Fruit fly (Drosophila melanogaster) whole organism, embryonic: ENCODE measurements around the gene Claspin.

ENCODE experiments used
- Atf3 ChIP-seq: fragments of 200-800 bp; sonication (Bioruptor generic); optimal IDR thresholded peaks from 3 replicates; lab custom pipeline; 2016; ENCODE audit warnings: missing biosample characterization, missing genetic modification characterization
- CG10209 ChIP-seq: fragments of 200-800 bp; sonication (Bioruptor generic); optimal IDR thresholded peaks from 3 replicates; lab custom pipeline; 2017; ENCODE audit warnings: missing biosample characterization, mild to moderate bottlenecking, missing genetic modification characterization, missing genetic modification reagents
- CG10543 ChIP-seq: fragments of 200-800 bp; sonication (Bioruptor generic); optimal IDR thresholded peaks from 3 replicates; lab custom pipeline; 2017; ENCODE audit warnings: missing biosample characterization, mild to moderate bottlenecking, missing genetic modification characterization, moderate library complexity
- CG10654 ChIP-seq: fragments of 200-800 bp; sonication (Bioruptor generic); optimal IDR thresholded peaks from 2 replicates; lab custom pipeline; 2016; ENCODE audit warnings: missing biosample characterization, missing genetic modification characterization
- CG11247 ChIP-seq: fragments of 200-800 bp; sonication (Bioruptor generic); IDR thresholded peaks from 2 replicates; pipeline ENCODE4 v1.3.6; 2022; ENCODE audit warnings: missing biosample characterization, missing genetic modification characterization
- CG12236 ChIP-seq: fragments of 200-800 bp; sonication (Bioruptor generic); optimal IDR thresholded peaks from 2 replicates; lab custom pipeline; 2016; ENCODE audit warnings: missing biosample characterization, missing genetic modification characterization
- CG12299 ChIP-seq: fragments of 200-800 bp; sonication (Bioruptor generic); optimal IDR thresholded peaks from 2 replicates; lab custom pipeline; 2018; ENCODE audit warnings: missing biosample characterization, mild to moderate bottlenecking, missing genetic modification characterization
- CG12942 ChIP-seq: fragments of 200-800 bp; sonication (Bioruptor generic); optimal IDR thresholded peaks from 3 replicates; lab custom pipeline; 2016; ENCODE audit warnings: missing biosample characterization, missing genetic modification characterization
- CG13123 ChIP-seq: fragments of 200-800 bp; sonication (Bioruptor generic); optimal IDR thresholded peaks from 2 replicates; lab custom pipeline; 2016; ENCODE audit warnings: missing biosample characterization, missing genetic modification characterization
- CG14667 ChIP-seq: fragments of 200-800 bp; sonication (Bioruptor generic); IDR thresholded peaks from 2 replicates; pipeline ENCODE4 v1.3.6; 2022; ENCODE audit warnings: missing biosample characterization, missing genetic modification characterization
- CG15011 ChIP-seq: fragments of 200-800 bp; sonication (Bioruptor generic); optimal IDR thresholded peaks from 3 replicates; lab custom pipeline; 2018; ENCODE audit warnings: missing biosample characterization, mild to moderate bottlenecking, missing genetic modification characterization
- CG17385 ChIP-seq: fragments of 200-800 bp; sonication (Bioruptor generic); optimal IDR thresholded peaks from 3 replicates; lab custom pipeline; 2018; ENCODE audit warnings: missing biosample characterization, mild to moderate bottlenecking, missing genetic modification characterization
- CG30020 ChIP-seq: fragments of 200-800 bp; optimal IDR thresholded peaks from 2 replicates; lab custom pipeline; 2019; ENCODE audit warnings: missing biosample characterization, mild to moderate bottlenecking, missing genetic modification characterization, moderate library complexity
- CG30403 ChIP-seq: fragments of 200-800 bp; sonication (Bioruptor generic); optimal IDR thresholded peaks from 3 replicates; lab custom pipeline; 2016; ENCODE audit warnings: missing biosample characterization, missing genetic modification characterization
- CG3847 ChIP-seq: fragments of 200-800 bp; sonication (Bioruptor generic); IDR thresholded peaks from 2 replicates; pipeline ENCODE4 v1.3.6; 2022; ENCODE audit warnings: missing biosample characterization, missing genetic modification characterization
- CG6791 ChIP-seq: fragments of 200-800 bp; sonication (Bioruptor generic); IDR thresholded peaks from 3 replicates; pipeline ENCODE4 v1.3.6; 2022; ENCODE audit warnings: missing biosample characterization, missing genetic modification characterization; ENCODE audit not compliant: partially characterized antibody
- CG7271 ChIP-seq: fragments of 200-800 bp; sonication (Bioruptor generic); optimal IDR thresholded peaks from 2 replicates; lab custom pipeline; 2018; ENCODE audit warnings: missing biosample characterization, mild to moderate bottlenecking, missing genetic modification characterization, moderate library complexity
- CG8281 ChIP-seq: fragments of 200-800 bp; sonication (Bioruptor generic); optimal IDR thresholded peaks from 2 replicates; lab custom pipeline; 2018; ENCODE audit warnings: missing biosample characterization, mild to moderate bottlenecking, missing genetic modification characterization, moderate library complexity
- CG9817 ChIP-seq: fragments of 200-800 bp; sonication (Bioruptor generic); optimal IDR thresholded peaks from 2 replicates; lab custom pipeline; 2018; ENCODE audit warnings: missing biosample characterization, mild to moderate bottlenecking, missing genetic modification characterization, moderate library complexity
- Deaf1 ChIP-seq: fragments of 200-800 bp; optimal IDR thresholded peaks from 3 replicates; lab custom pipeline; 2019; ENCODE audit warnings: missing biosample characterization, mild to moderate bottlenecking, missing genetic modification characterization, moderate library complexity
- Dip2 ChIP-seq: fragments of 200-800 bp; sonication (Bioruptor generic); IDR thresholded peaks from 2 replicates; pipeline ENCODE4 v1.3.6; 2022; ENCODE audit warnings: missing biosample characterization, missing genetic modification characterization
- Eip74EF ChIP-seq, 2 experiments: fragments of 200-800 bp in 1 of 2; fragments of >200 bp in 1 of 2; sonication (Bioruptor generic) in 1 of 2; optimal IDR thresholded peaks; 2 replicates each; lab custom pipeline; 2017 to 2019; ENCODE audit warnings: missing biosample characterization in 2 of 2, missing genetic modification characterization in 2 of 2, mild to moderate bottlenecking in 1 of 2, moderate library complexity in 1 of 2
- Elba2 ChIP-seq: fragments of 200-800 bp; sonication (Bioruptor generic); optimal IDR thresholded peaks from 3 replicates; lab custom pipeline; 2016; ENCODE audit warnings: missing biosample characterization, missing genetic modification characterization
- Hr39 ChIP-seq: fragments of >200 bp; optimal IDR thresholded peaks from 2 replicates; lab custom pipeline; 2017
- MBD-R2 ChIP-seq: fragments of 200-800 bp; sonication (Bioruptor generic); IDR thresholded peaks from 2 replicates; pipeline ENCODE4 v1.3.6; 2022; ENCODE audit warnings: missing biosample characterization, missing genetic modification characterization
- MESR4 ChIP-seq: fragments of 200-800 bp; sonication (Bioruptor generic); optimal IDR thresholded peaks from 2 replicates; lab custom pipeline; 2018; ENCODE audit warnings: missing biosample characterization, mild to moderate bottlenecking, missing genetic modification characterization, moderate library complexity
- Max ChIP-seq: fragments of 200-800 bp; sonication (Bioruptor generic); optimal IDR thresholded peaks from 2 replicates; lab custom pipeline; 2016; ENCODE audit warnings: missing biosample characterization, mild to moderate bottlenecking, missing genetic modification characterization
- Six4 ChIP-seq: fragments of 200-800 bp; sonication (Bioruptor generic); optimal IDR thresholded peaks from 2 replicates; lab custom pipeline; 2016; ENCODE audit warnings: missing biosample characterization, missing genetic modification characterization
- Ssrp ChIP-seq: fragments of 200-800 bp; sonication (Bioruptor generic); optimal IDR thresholded peaks from 2 replicates; lab custom pipeline; 2018; ENCODE audit warnings: missing biosample characterization, mild to moderate bottlenecking, missing genetic modification characterization, moderate library complexity
- Xbp1 ChIP-seq: fragments of 200-800 bp; sonication (Bioruptor generic); optimal IDR thresholded peaks from 3 replicates; lab custom pipeline; 2016; ENCODE audit warnings: missing biosample characterization, mild to moderate bottlenecking, missing genetic modification characterization
- ase ChIP-seq: fragments of 200-800 bp; sonication (Bioruptor generic); IDR thresholded peaks from 3 replicates; pipeline ENCODE4 v1.3.6; 2022; ENCODE audit warnings: missing biosample characterization, missing genetic modification characterization
- bab2 ChIP-seq: fragments of 200-800 bp; sonication (Bioruptor generic); optimal IDR thresholded peaks from 2 replicates; lab custom pipeline; 2016; ENCODE audit warnings: missing biosample characterization, missing genetic modification characterization
- da ChIP-seq: fragments of 200-800 bp; sonication (Bioruptor generic); optimal IDR thresholded peaks from 2 replicates; lab custom pipeline; 2016; ENCODE audit warnings: missing biosample characterization, missing genetic modification characterization
- emc ChIP-seq: fragments of 200-800 bp; sonication (Bioruptor generic); optimal IDR thresholded peaks from 2 replicates; lab custom pipeline; 2016; ENCODE audit warnings: missing biosample characterization, missing genetic modification characterization
- ems ChIP-seq: fragments of 200-800 bp; sonication (Bioruptor generic); optimal IDR thresholded peaks from 3 replicates; lab custom pipeline; 2016; ENCODE audit warnings: missing biosample characterization, missing genetic modification characterization
- eyg ChIP-seq: fragments of 200-800 bp; sonication (Bioruptor generic); optimal IDR thresholded peaks from 3 replicates; lab custom pipeline; 2016; ENCODE audit warnings: missing biosample characterization, missing genetic modification characterization
- gfzf ChIP-seq: fragments of 200-800 bp; sonication (Bioruptor generic); optimal IDR thresholded peaks from 2 replicates; lab custom pipeline; 2016; ENCODE audit warnings: missing biosample characterization, mild to moderate bottlenecking, missing genetic modification characterization, moderate library complexity
- grau ChIP-seq: fragments of 200-800 bp; optimal IDR thresholded peaks from 3 replicates; lab custom pipeline; 2019; ENCODE audit warnings: missing biosample characterization, mild to moderate bottlenecking, missing genetic modification characterization, moderate library complexity
- gro ChIP-seq: fragments of 200-800 bp; sonication (Bioruptor generic); optimal IDR thresholded peaks from 2 replicates; lab custom pipeline; 2016; ENCODE audit warnings: missing biosample characterization, missing genetic modification characterization
- hbn ChIP-seq: fragments of 200-800 bp; sonication (Bioruptor generic); IDR thresholded peaks from 2 replicates; pipeline ENCODE4 v1.3.6; 2022; ENCODE audit warnings: missing biosample characterization, missing genetic modification characterization; ENCODE audit not compliant: partially characterized antibody
- klu ChIP-seq: fragments of 200-800 bp; sonication (Bioruptor generic); IDR thresholded peaks from 2 replicates; pipeline ENCODE4 v1.3.6; 2022; ENCODE audit warnings: missing biosample characterization, missing genetic modification characterization
- lilli ChIP-seq: fragments of 200-800 bp; sonication (Bioruptor generic); optimal IDR thresholded peaks from 3 replicates; lab custom pipeline; 2016; ENCODE audit warnings: missing biosample characterization, missing genetic modification characterization
- mld ChIP-seq: fragments of 200-800 bp; sonication (Bioruptor generic); IDR thresholded peaks from 3 replicates; pipeline ENCODE4 v1.3.6; 2022; ENCODE audit warnings: missing biosample characterization, missing genetic modification characterization; ENCODE audit not compliant: partially characterized antibody
- nom ChIP-seq: fragments of 200-800 bp; sonication (Bioruptor generic); optimal IDR thresholded peaks from 2 replicates; lab custom pipeline; 2017; ENCODE audit warnings: missing biosample characterization, missing genetic modification characterization, mild to moderate bottlenecking, moderate library complexity, missing genetic modification reagents
- peb ChIP-seq: fragments of 200-800 bp; sonication (Bioruptor generic); IDR thresholded peaks from 2 replicates; pipeline ENCODE4 v1.3.6; 2022; ENCODE audit warnings: missing biosample characterization, missing genetic modification characterization
- pho ChIP-seq: fragments of 200-800 bp; sonication (Bioruptor generic); optimal IDR thresholded peaks from 2 replicates; lab custom pipeline; 2016; ENCODE audit warnings: missing biosample characterization, missing genetic modification characterization
- stc ChIP-seq: fragments of 200-800 bp; sonication (Bioruptor generic); IDR thresholded peaks from 2 replicates; pipeline ENCODE4 v1.3.6; 2022; ENCODE audit warnings: missing biosample characterization, missing genetic modification characterization
- tap ChIP-seq: fragments of 200-800 bp; optimal IDR thresholded peaks from 3 replicates; lab custom pipeline; 2019; ENCODE audit warnings: missing biosample characterization, mild to moderate bottlenecking, missing genetic modification characterization, moderate library complexity
- tx ChIP-seq: fragments of 200-800 bp; sonication (Bioruptor generic); optimal IDR thresholded peaks from 2 replicates; lab custom pipeline; 2016; ENCODE audit warnings: missing biosample characterization, missing genetic modification characterization
- vfl ChIP-seq: fragments of 200-800 bp; sonication (Bioruptor generic); optimal IDR thresholded peaks from 2 replicates; lab custom pipeline; 2016; ENCODE audit warnings: missing biosample characterization, missing genetic modification characterization
- zen ChIP-seq: fragments of 200-800 bp; sonication (Bioruptor generic); optimal IDR thresholded peaks from 3 replicates; lab custom pipeline; 2018; ENCODE audit warnings: missing biosample characterization, mild to moderate bottlenecking, missing genetic modification characterization, moderate library complexity

The Claspin gene

DNA sequence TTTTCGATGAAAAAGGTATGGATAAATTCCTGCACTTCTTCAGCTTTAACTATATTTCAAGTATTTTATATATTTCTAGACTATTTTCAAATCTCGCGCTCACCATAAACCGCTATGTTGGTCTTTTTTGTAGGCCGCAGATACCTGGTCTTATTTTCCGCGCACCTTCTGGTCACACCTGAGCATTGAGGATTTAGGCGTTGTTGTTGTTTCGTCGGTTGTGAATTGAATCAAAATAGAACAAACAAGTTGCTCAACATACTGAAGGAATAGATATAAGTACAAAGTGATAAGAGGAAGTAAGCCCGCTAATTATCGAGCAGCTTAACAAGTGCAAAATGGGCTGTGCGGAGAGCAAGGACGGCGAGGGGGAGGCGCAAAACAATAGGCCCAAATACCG lies 35.5 kb upstream of the Claspin start, which contains the start of gene Ctl1 (continued):
- TF ChIP-seq CG10654 (GFP tag; lab: Kevin White, UChicago) (no peak), Six4 (GFP tag; lab: Kevin White, UChicago) (no peak), Max (no peak), MESR4 (GFP tag; lab: Kevin White, UChicago) (peak; percentile 34), CG12236 (GFP tag; lab: Kevin White, UChicago) (no peak), ems (GFP tag; lab: Kevin White, UChicago) (no peak), Deaf1 (tag; lab: Kevin White, UChicago) (no peak), CG14667 (GFP tag; lab: Robert Waterston, UW) (no peak), klu (GFP tag; lab: Robert Waterston, UW) (no peak), CG7271 (tag; lab: Kevin White, UChicago) (no peak), eyg (GFP tag; lab: Kevin White, UChicago) (no peak), CG3847 (GFP tag; lab: Robert Waterston, UW) (peak; percentile 26; the same call in 1 of the 2 replicates), Atf3 (GFP tag; lab: Kevin White, UChicago) (no peak), mld (no peak), CG11247 (GFP tag; lab: Robert Waterston, UW) (no peak), CG17385 (GFP tag; lab: Kevin White, UChicago) (no peak), Hr39 (lab: Kevin White, UChicago) (no peak), CG30403 (GFP tag; lab: Kevin White, UChicago) (no peak), CG15011 (no peak)

DNA sequence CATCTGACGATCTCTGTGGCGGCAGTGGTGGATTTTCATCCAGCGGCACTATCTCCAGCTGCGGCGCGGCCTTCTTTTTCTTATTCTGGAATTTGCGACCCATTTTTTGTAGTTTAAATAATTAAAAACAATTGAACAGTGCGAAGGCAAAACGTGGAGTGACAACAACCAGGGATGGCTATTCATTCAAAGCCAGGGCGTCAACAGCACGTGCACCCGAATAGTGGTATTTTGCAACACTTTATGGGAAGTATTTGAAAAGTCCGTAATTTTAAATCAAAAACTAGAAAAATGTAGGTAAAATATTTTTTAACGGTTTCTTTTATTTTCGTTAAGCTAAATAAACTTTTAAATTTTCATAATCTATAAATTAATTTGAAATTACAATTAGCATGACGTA lies 30.7 kb upstream of the Claspin start, which contains the start of gene CG11583:
TSS of gene CG11583 (minus strand) at position 191 of the 400 bp plus-strand sequence.
- TF ChIP-seq peb (GFP tag; lab: Robert Waterston, UW): no peak
- no peak for TF ChIP-seq Ssrp
- TF ChIP-seq zen (tag; lab: Kevin White, UChicago): peak; percentile 8
- TF ChIP-seq Elba2: no peak
- TF ChIP-seq lilli: no peak
- peak; percentile 20 for TF ChIP-seq tx (GFP tag; lab: Kevin White, UChicago)
- TF ChIP-seq hbn: no peak
- TF ChIP-seq CG10209 (GFP tag; lab: Kevin White, UChicago): no peak
- no peak for TF ChIP-seq emc (GFP tag; lab: Kevin White, UChicago)
- peak; percentile 64 for TF ChIP-seq Xbp1 (GFP tag; lab: Kevin White, UChicago)
- peak; percentile 60 for TF ChIP-seq pho
- TF ChIP-seq CG12942: peak; percentile 24
- TF ChIP-seq stc (GFP tag; lab: Robert Waterston, UW): no peak
- TF ChIP-seq CG15011: no peak
- no peak for TF ChIP-seq CG30020
- no peak for TF ChIP-seq CG6791 (GFP tag; lab: Robert Waterston, UW)
- TF ChIP-seq CG13123 (GFP tag; lab: Kevin White, UChicago): no peak
- no peak for TF ChIP-seq ase (GFP tag; lab: Robert Waterston, UW)
- TF ChIP-seq MBD-R2: peak; percentile 89
- no peak for TF ChIP-seq Eip74EF (GFP tag; optimal IDR thresholded peaks at IDR 0.05; lab: Kevin White, UChicago)
- no peak for TF ChIP-seq CG8281 (tag; lab: Kevin White, UChicago)
- peak; percentile 47 for TF ChIP-seq vfl
- no peak for TF ChIP-seq CG10543 (GFP tag; lab: Kevin White, UChicago)
- TF ChIP-seq grau (tag; lab: Kevin White, UChicago): no peak
- peak; percentile 14 for TF ChIP-seq nom (GFP tag; lab: Kevin White, UChicago)
- TF ChIP-seq gfzf (GFP tag; lab: Kevin White, UChicago): peak; percentile 32
- TF ChIP-seq gro (GFP tag; lab: Kevin White, UChicago): peak; percentile 73
- no peak for TF ChIP-seq da
- peak; percentile 13 for TF ChIP-seq bab2 (GFP tag; lab: Kevin White, UChicago)
- TF ChIP-seq CG9817 (tag; lab: Kevin White, UChicago): no peak
- no peak for TF ChIP-seq CG12299 (tag; lab: Kevin White, UChicago)
- no peak for TF ChIP-seq Dip2 (GFP tag; lab: Robert Waterston, UW)
- TF ChIP-seq tap: no peak
